Worm (Caenorhabditis elegans): Measurements from ENCODE around the gene copd-1.

copd-1 gene

DNA sequence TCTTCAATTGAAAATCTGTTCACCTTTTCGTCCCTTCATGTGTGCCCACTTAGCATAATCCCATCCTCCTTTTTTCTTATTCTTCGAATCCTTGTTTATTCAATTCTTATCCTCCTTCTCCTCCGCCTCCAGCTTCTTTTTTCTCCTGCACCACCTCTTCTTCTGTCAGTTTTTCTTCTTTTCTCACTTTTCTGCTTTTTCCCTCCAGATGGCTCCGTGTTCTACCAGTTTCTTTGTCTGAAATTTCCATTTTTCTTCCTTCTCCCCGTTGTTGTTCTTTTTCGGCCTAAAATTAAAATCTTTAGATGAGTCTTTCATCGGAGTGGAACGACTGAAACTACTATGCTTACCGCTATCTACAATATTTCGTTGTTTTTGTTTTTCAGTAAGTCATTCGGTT, 43.2 kb downstream of the copd-1 start, which contains the start of gene acr-21:
acr-21 (plus strand) TSS at position 301 of the 400 bp plus-strand sequence.
- TF ChIP-seq sdc-2 (tag; optimal IDR thresholded peaks at IDR 0.05) (no peak), pag-3 (tag; optimal IDR thresholded peaks at IDR 0.05; ENCODE audit: borderline replicate concordance) (no peak), sox-4 (tag; optimal IDR thresholded peaks at IDR 0.05) (no peak), ceh-14 (tag; optimal IDR thresholded peaks at IDR 0.05) (no peak), pat-9 (tag; optimal IDR thresholded peaks at IDR 0.05) (no peak), nhr-232 (tag; optimal IDR thresholded peaks at IDR 0.05) (no peak), che-1 (tag; optimal IDR thresholded peaks at IDR 0.05) (no peak), gmeb-2 (tag; optimal IDR thresholded peaks at IDR 0.05) (no peak), nhr-11 (tag; optimal IDR thresholded peaks at IDR 0.05) (no peak)

DNA sequence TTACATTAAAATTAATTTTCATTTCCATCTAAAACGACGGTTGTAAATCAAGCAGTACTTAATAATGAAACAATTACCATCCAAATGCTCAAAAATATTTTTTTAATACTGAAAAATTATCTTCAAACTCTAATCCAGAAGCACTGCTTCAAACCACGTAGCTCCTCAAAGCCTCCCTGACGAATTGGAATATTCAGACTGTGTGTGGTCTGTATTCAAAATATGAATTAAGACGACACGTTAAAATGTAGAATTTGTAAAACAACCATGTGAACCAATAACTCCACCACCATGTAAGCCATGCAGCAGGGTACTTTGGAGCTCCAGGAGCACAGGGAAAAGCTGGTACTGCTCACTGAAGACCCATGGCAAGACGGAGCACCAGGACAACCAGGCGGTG, 45.4 kb downstream of the copd-1 start, which contains the start of gene F27B3.8:
F27B3.8 (plus strand) TSS at position 301 of the 400 bp plus-strand sequence.
- TF ChIP-seq tbx-7 (tag; optimal IDR thresholded peaks at IDR 0.05): no peak
- TF ChIP-seq F13H6.1 (tag; optimal IDR thresholded peaks at IDR 0.05): no peak
- no peak for TF ChIP-seq nhr-232 (tag; optimal IDR thresholded peaks at IDR 0.05)
- TF ChIP-seq fkh-6 (tag; optimal IDR thresholded peaks at IDR 0.05): no peak
- TF ChIP-seq ceh-30 (tag; optimal IDR thresholded peaks at IDR 0.05): no peak
- no peak for TF ChIP-seq T23F11.4 (GFP tag; optimal IDR thresholded peaks at IDR 0.05)
- TF ChIP-seq ceh-31 (tag; optimal IDR thresholded peaks at IDR 0.05): no peak
- TF ChIP-seq npax-4 (tag; optimal IDR thresholded peaks at IDR 0.05): no peak
- TF ChIP-seq elt-4 (tag; optimal IDR thresholded peaks at IDR 0.05): no peak

DNA sequence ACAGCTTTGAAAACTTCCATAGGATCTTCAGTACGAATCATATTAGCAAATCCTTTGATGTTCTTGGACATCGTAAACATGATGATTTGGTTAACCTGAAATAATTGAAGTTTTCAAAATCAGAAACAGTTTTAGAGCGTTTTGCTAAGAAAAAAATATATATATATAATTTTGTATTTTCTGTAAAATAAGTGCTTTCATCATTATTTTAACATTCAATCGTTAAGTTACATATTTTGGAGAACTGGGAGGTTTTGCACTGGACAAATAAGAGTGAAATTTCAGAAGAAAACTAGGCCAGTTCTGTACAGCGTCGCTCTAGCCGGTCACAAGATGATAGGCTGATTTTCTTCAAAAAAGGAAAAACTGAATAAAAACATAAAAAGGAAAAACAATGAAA, 46.3 kb downstream of the copd-1 start, which contains the start of gene F27B3.6:
F27B3.6 (minus strand) TSS at position 101 of the 400 bp plus-strand sequence.
- no peak for TF ChIP-seq npax-4 (tag; optimal IDR thresholded peaks at IDR 0.05)
- no peak for TF ChIP-seq hlh-8 (tag; optimal IDR thresholded peaks at IDR 0.05)
- no peak for TF ChIP-seq dve-1 (tag; optimal IDR thresholded peaks at IDR 0.05)
- TF ChIP-seq nfya-1 (tag; optimal IDR thresholded peaks at IDR 0.05): no peak

DNA sequence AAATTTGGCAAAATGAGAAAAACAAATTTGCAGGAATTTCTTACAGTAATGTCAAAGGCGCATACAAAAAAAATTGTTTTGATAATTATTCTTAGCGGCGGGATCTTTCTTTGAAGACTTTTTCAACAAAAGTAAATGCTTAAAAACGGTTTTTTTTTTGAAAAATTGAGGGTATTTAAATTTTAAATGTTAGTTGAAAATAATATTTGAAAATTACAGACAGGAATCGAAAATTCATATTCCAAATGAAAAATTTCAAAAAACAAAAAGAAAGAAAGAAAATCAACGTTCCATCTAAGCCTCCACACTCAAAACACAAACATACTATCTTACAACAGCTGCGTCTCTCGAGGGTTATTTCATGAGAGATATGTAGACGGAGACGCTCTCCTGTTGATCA, 47.6 kb downstream of the copd-1 start:
- TF ChIP-seq pax-1 (tag; optimal IDR thresholded peaks at IDR 0.05): no peak
- TF ChIP-seq rnt-1 (tag; optimal IDR thresholded peaks at IDR 0.05): no peak
- TF ChIP-seq ceh-19 (GFP tag; optimal IDR thresholded peaks at IDR 0.05): no peak
- no peak for TF ChIP-seq ceh-9 (tag; optimal IDR thresholded peaks at IDR 0.05)
- TF ChIP-seq nhr-232 (tag; optimal IDR thresholded peaks at IDR 0.05): no peak
- no peak for TF ChIP-seq fkh-10 (GFP tag; optimal IDR thresholded peaks at IDR 0.05)
- no peak for TF ChIP-seq C38D4.7 (GFP tag; optimal IDR thresholded peaks at IDR 0.05)
- TF ChIP-seq ceh-18 (tag; optimal IDR thresholded peaks at IDR 0.05): no peak
- no peak for TF ChIP-seq unc-86 (tag; optimal IDR thresholded peaks at IDR 0.05)
- TF ChIP-seq ceh-45 (GFP tag; IDR thresholded peaks at IDR 0.05): no peak
- TF ChIP-seq hlh-30 (tag; optimal IDR thresholded peaks at IDR 0.05; ENCODE audit: insufficient read depth): no peak
- no peak for TF ChIP-seq ceh-22 (tag; optimal IDR thresholded peaks at IDR 0.05)
- TF ChIP-seq C08G9.2 (tag; optimal IDR thresholded peaks at IDR 0.05): no peak
- no peak for TF ChIP-seq ceh-30 (tag; optimal IDR thresholded peaks at IDR 0.05)
- no peak for TF ChIP-seq hlh-6 (tag; optimal IDR thresholded peaks at IDR 0.05)
- TF ChIP-seq ceh-48 (tag; optimal IDR thresholded peaks at IDR 0.05): no peak
